Fruit fly (Drosophila melanogaster) whole organism, pupa: Measurements from ENCODE around the gene snk.

Source experiments
- CG10348 ChIP-seq: fragments of 200-800 bp; sonication (Bioruptor generic); IDR thresholded peaks from 2 replicates; pipeline ENCODE4 v1.3.6; 2022; ENCODE audit warnings: missing biosample characterization, missing genetic modification characterization
- CG13204 ChIP-seq: fragments of 200-800 bp; sonication (Bioruptor generic); optimal IDR thresholded peaks from 2 replicates; lab custom pipeline; 2018; ENCODE audit warnings: missing biosample characterization, mild to moderate bottlenecking, missing genetic modification characterization, moderate library complexity
- CG15710 ChIP-seq: fragments of 200-800 bp; sonication (Bioruptor generic); optimal IDR thresholded peaks from 2 replicates; lab custom pipeline; 2018; ENCODE audit warnings: missing biosample characterization, mild to moderate bottlenecking, missing genetic modification characterization, moderate library complexity
- CG4496 ChIP-seq: fragments of 200-800 bp; sonication (Bioruptor generic); IDR thresholded peaks from 3 replicates; pipeline ENCODE4 v1.3.6; 2022; ENCODE audit warnings: missing biosample characterization, missing genetic modification characterization
- CG8159 ChIP-seq: fragments of 200-800 bp; sonication (Bioruptor generic); optimal IDR thresholded peaks from 3 replicates; lab custom pipeline; 2018; ENCODE audit warnings: missing biosample characterization, mild to moderate bottlenecking, missing genetic modification characterization, moderate library complexity
- CG8301 ChIP-seq: fragments of 200-800 bp; sonication (Bioruptor generic); optimal IDR thresholded peaks from 2 replicates; lab custom pipeline; 2018; ENCODE audit warnings: missing biosample characterization, mild to moderate bottlenecking, missing genetic modification characterization
- EcR ChIP-seq: fragments of 200-800 bp; sonication (Bioruptor generic); optimal IDR thresholded peaks from 3 replicates; lab custom pipeline; 2019; ENCODE audit warnings: missing biosample characterization, missing genetic modification characterization, mild to moderate bottlenecking, moderate library complexity, missing genetic modification reagents
- Ets98B ChIP-seq: fragments of 200-800 bp; sonication (Bioruptor generic); IDR thresholded peaks from 2 replicates; pipeline ENCODE4 v1.3.6; 2022; ENCODE audit warnings: missing biosample characterization, missing genetic modification characterization
- Snoo ChIP-seq: fragments of 200-800 bp; sonication (Bioruptor generic); optimal IDR thresholded peaks from 3 replicates; lab custom pipeline; 2017; ENCODE audit warnings: missing biosample characterization, mild to moderate bottlenecking, missing genetic modification characterization, inconsistent platforms
- gl ChIP-seq: fragments of 200-800 bp; sonication (Bioruptor generic); optimal IDR thresholded peaks from 2 replicates; lab custom pipeline; 2018; ENCODE audit warnings: missing biosample characterization, mild to moderate bottlenecking, missing genetic modification characterization

DNA sequence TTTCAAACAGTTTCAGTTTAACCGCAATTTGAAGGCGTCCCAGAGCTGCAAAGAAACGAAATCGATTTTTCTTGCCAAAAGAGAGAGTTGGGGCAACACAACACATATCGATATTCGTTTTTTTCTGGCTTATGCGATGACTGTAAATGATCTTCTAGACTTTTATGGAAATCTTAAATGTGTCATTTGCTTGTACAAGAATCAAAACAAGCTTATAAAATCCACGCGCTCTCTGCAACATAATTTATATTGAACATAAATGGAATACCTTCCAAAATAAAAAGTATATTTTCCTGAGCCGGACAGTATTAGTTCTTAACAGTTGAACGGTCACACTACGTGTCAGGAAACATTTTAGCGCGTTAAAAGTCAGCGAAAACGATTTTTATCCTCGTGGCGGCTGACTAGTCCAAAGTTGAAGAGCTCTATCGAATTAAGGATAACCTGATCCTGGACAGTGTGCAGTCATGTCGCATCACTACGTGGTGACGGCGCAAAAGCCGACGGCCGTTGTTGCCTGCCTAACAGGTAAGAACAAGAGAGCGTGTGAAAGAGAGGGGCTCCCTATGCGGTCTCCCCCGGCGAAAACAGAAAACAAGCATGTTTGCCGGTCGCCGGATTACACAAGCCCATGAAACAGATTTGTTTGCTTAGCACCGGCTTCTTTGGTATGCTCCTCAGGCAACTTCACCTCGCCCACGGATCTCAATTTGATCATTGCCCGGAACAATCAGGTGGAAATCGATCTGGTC is 9.5 kb upstream of the snk start, which contains the start of gene pic:
- no peak for TF ChIP-seq EcR (GFP tag; lab: Kevin White, UChicago)
- TF ChIP-seq CG4496 (GFP tag; lab: Robert Waterston, UW): no peak
- no peak for TF ChIP-seq Snoo
- TF ChIP-seq CG15710: no peak
- no peak for TF ChIP-seq CG8301 (tag; lab: Kevin White, UChicago)
- no peak for TF ChIP-seq CG13204 (GFP tag; lab: Kevin White, UChicago)
- no peak for TF ChIP-seq gl (tag; lab: Kevin White, UChicago)
- no peak for TF ChIP-seq CG10348 (GFP tag; lab: Robert Waterston, UW)
- TF ChIP-seq Ets98B (GFP tag; lab: Robert Waterston, UW): no peak
- TF ChIP-seq CG8159 (tag; lab: Kevin White, UChicago): no peak
